Worm (Caenorhabditis elegans): ENCODE measurements around the gene C49C8.1.
A peak's percentile ranks its signal among the peaks of the same experiment; 100 is the strongest.

Gene C49C8.1

DNA sequence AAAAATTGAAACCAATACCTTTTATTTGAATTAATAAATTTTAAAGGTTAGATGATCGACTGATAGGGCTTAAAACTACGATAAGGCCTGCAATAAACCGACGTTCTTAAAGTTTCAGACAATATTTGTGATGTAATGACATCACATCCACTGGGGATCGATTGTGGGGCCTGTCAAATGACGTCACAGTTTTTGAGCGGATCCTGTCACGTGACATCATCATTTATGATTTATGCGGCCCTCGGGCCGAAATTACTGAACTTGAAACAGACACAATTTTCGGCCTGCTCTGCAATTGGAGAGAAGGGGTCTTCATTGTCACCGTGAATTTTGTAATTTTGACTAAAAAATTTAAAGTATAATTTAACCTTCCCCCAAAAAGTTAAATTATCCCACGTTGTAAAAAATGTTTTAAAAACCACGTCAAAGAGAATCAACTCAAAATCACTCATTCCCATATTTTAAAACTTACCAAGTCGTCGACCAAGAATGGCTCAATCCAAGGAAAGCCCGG lies at the start of gene C49C8.1:
Gene C49C8.1, plus strand, starts transcription at position 464 of the 514 bp plus-strand sequence.
- TF ChIP-seq W03F9.2 (tag; optimal IDR thresholded peaks at IDR 0.05) (no peak), dao-5 (tag; optimal IDR thresholded peaks at IDR 0.05) (no peak), him-1 (tag; optimal IDR thresholded peaks at IDR 0.05) (no peak)

DNA sequence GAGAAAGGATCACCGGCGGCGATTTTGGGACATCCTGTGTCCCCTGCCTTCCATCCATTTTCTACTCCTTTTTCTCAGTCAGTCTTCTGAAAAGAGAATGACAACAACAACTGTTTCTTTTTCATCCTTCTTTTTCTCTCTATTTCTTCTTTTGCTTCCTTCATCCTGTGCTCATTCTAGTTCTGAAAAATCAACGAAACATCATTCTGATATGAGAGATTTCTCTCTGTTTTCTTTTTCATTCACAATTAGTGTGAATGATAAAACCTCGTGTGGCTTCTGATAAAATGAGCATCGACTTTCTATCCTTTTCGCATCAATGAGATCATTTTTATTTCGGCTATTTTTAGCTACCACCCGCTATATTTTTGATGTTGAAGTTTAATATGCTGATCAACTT lies 49.2 kb upstream of the C49C8.1 start:
- TF ChIP-seq dao-5 (tag; optimal IDR thresholded peaks at IDR 0.05) = no peak
- no peak for TF ChIP-seq W03F9.2 (tag; optimal IDR thresholded peaks at IDR 0.05)
- TF ChIP-seq him-1 (tag; optimal IDR thresholded peaks at IDR 0.05) = no peak

DNA sequence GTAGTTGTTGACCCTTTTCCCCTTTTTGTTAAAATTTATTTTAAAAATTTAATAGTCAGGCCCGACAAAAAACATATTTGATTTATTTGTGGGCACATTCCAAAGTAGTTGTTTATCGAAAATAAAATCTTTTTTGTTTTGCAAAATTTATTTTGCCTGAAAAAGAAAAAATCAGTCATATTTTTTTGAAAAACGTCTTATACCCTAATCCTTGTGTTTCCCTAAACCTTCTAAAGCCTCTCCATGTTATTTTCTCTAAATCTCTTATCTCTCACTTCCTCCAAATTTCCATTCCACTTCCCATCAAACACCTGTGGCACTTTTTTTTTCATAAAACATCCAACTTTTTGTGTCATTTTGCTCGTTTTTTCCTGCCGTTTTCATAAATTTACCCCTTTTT lies 46.2 kb upstream of the C49C8.1 start:
- TF ChIP-seq dao-5 (tag; optimal IDR thresholded peaks at IDR 0.05) = no peak
- TF ChIP-seq him-1 (tag; optimal IDR thresholded peaks at IDR 0.05) = no peak
- TF ChIP-seq W03F9.2 (tag; optimal IDR thresholded peaks at IDR 0.05) = no peak

DNA sequence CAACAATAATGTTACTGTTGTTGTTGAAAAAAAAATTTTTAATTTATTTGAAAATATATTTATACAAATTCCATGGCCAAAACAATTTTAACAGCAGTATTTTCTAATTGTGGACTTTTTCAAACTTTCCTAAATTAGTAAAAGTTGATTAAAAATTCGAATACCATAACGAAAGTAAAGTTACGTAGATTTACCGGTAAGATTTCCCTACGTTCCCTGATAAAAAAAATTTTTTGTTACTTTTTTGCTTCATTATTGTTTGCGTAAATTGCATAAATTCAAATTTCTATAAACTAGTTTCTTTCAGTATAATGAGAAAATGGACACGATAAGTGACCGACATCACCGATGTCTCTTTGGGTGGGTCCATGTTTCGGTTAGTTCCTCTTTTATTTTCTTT lies 45.4 kb upstream of the C49C8.1 start, which contains the start of gene F42A9.6:
Gene F42A9.6, plus strand, starts transcription at position 301 of the 400 bp plus-strand sequence.
- no peak for TF ChIP-seq W03F9.2 (tag; optimal IDR thresholded peaks at IDR 0.05)
- no peak for TF ChIP-seq dao-5 (tag; optimal IDR thresholded peaks at IDR 0.05)
- TF ChIP-seq him-1 (tag; optimal IDR thresholded peaks at IDR 0.05) = no peak

DNA sequence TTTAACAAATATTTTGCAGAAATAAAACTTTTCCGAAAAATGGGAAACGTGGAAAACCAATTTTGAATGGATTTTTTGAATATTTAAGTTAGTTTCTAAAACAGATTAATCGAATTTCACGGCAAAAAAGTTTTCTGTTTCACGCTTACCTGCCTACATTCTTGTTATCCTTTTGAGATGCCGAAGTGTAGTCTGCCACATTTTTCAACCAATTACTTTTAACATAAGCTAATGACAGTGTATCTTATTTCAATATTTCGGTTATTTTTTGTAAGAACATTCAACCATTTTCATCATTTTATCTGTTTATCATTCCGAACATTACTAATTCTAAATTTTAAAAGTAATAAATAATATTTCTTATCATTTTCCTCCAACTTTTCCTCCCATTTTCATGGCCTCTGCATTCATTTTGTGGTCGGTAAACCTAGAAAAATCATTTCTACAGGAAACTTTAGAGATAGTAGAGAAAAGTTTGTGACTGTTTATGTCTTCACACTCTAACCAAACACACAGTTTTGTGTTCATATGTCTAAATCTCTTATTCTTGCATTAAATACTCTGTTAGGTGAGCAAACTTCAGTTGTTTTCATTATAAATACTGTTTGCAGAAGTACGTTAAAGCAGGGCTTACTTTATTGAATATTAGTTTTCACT lies 42.4 kb upstream of the C49C8.1 start, which contains the start of the genes F42A9.17 and cyp-33E2:
Gene F42A9.17, minus strand, starts transcription at position 51 of the 657 bp plus-strand sequence.
Gene cyp-33E2, plus strand, starts transcription at position 449 of the 657 bp plus-strand sequence.
- TF ChIP-seq him-1 (tag; optimal IDR thresholded peaks at IDR 0.05) (no peak), dao-5 (tag; optimal IDR thresholded peaks at IDR 0.05) (no peak), W03F9.2 (tag; optimal IDR thresholded peaks at IDR 0.05) (peak; percentile 28)

DNA sequence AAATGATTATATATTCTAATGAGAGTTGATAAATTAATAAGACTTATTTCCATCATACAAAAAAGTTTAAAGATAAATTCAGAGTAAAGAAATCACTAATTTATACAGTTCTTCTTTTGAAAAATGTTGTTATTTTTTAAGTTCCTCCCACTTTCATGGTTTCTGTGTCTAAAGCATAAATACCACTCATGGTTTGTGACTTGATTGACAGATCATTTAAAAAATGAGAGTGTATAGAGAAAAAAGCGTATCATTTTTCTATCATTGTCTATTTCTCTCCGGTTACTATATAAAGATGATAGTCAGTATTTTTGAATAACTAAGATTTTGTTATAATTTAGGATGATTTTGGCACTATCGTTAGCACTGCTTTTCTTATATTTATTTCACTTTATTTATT lies 39.7 kb upstream of the C49C8.1 start, which contains the start of gene cyp-33E3:
Gene cyp-33E3, plus strand, starts transcription at position 316 of the 400 bp plus-strand sequence.
- no peak for TF ChIP-seq W03F9.2 (tag; optimal IDR thresholded peaks at IDR 0.05)
- TF ChIP-seq dao-5 (tag; optimal IDR thresholded peaks at IDR 0.05) = no peak
- TF ChIP-seq him-1 (tag; optimal IDR thresholded peaks at IDR 0.05) = no peak

DNA sequence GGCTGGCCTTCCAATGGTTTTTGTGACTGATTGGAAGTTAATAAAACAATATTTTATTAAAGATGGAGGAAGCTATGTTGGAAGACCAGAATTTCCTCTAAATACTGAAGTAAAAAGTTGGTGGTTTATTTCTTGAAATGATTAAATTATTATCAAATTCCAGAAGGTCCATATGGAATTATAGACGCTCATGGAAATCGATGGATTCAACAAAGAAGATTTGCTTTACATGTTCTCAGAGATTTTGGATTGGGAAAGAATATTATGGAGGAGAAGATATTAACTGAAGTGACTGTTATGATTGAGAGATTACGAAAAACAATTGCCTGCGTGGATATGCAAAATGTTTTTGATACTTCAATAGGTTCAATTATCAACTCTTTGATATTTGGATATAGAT lies 39.1 kb upstream of the C49C8.1 start:
- TF ChIP-seq W03F9.2 (tag; optimal IDR thresholded peaks at IDR 0.05) (no peak), dao-5 (tag; optimal IDR thresholded peaks at IDR 0.05) (no peak), him-1 (tag; optimal IDR thresholded peaks at IDR 0.05) (no peak)

DNA sequence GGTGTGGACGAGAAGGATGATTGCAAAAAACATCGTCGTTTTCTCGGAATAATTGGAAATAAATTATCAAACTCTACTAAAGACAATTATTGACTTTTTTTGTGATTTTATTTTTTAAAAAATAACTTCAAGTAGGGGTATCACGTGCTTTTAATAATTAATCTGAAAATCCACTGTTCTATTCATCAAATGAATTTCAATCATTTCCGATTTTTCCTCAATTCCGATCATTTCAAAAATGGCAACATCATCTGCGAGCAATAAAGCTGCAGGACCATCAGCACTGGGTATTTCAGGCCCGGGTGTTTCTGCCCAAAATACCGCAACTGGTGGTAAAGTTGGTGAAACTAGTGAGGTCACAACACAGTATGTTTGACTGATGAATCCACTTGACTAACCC lies 37.3 kb upstream of the C49C8.1 start, which contains the start of the genes F42A9.7 and F42A9.3:
Gene F42A9.7, minus strand, starts transcription at position 101 of the 400 bp plus-strand sequence.
Gene F42A9.3, plus strand, starts transcription at position 214 of the 400 bp plus-strand sequence.
- TF ChIP-seq him-1 (tag; optimal IDR thresholded peaks at IDR 0.05) (no peak), dao-5 (tag; optimal IDR thresholded peaks at IDR 0.05) (no peak), W03F9.2 (tag; optimal IDR thresholded peaks at IDR 0.05) (no peak)

DNA sequence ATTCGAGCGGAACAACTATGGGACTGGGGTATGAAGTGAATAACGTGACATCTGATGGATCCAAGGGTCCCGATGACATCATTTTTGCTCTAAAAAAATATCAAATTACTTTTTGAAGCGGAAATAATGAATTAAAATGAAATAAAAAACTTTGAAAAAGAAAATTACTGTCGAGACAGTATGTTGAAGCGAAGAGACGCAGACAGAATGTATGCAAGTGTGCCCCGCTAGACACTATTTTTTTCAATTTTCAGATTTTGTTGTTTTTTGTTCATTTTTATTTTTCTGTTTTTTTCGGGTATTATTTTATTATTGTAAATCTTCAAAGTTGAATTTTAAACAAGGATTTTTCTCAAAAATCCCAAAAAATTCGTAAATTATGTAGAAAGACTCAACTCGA lies 35.7 kb upstream of the C49C8.1 start, which contains the start of gene F42A9.8:
Gene F42A9.8, minus strand, starts transcription at position 88 of the 400 bp plus-strand sequence.
- TF ChIP-seq W03F9.2 (tag; optimal IDR thresholded peaks at IDR 0.05) (peak; percentile 20), dao-5 (tag; optimal IDR thresholded peaks at IDR 0.05) (no peak)

DNA sequence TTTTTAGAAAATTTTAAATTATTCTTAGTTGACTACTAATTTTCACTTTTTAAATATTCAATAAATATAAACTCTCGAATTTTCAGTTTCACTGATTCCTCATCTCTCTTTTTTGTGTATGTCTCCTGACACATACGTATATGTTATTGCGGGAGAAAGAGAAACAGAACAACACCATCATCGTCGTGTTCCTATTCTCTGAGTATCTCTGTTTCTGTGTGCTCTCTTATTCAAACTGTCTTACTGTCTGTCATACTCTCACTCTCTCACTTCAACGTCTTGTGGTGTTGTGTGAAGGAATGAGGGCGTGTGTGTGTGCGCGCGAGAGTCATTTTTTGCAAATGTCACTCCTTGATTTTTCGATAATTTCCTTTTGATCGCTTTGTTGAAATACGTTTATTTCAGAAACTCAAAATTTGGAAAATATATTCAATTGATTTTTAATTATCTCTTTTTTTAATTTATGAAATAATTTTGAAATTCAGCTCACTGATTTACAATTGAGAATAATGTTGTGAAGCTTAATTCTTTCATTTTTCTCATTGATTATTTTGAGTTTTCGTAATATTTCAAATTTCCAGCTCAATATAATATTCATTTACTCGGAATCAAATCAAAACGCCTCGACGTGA lies 34.2 kb upstream of the C49C8.1 start, which contains the start of gene lin-49:
Gene lin-49, plus strand, starts transcription at position 582 of the 632 bp plus-strand sequence.
- TF ChIP-seq him-1 (tag; optimal IDR thresholded peaks at IDR 0.05) = no peak
- no peak for TF ChIP-seq dao-5 (tag; optimal IDR thresholded peaks at IDR 0.05)
- peak; percentile 61 for TF ChIP-seq W03F9.2 (tag; optimal IDR thresholded peaks at IDR 0.05)

DNA sequence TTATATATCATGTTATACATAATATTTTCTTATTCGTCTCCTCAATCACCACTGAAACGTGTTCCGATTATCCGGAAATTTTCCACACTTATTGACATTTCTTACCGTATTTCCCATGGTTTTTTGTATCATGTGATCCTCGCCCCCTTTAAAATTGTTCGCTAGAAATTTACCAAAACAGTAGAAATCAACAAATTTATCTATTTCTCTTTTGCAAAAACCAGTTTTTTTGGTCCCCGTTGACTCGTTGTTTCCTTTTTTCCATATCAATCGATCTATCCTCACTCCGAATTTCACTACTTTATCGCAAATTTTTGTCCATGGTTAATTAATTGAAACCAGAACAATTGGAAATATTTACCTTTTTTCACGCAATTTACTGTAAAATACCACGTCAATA lies 28.6 kb upstream of the C49C8.1 start:
- TF ChIP-seq W03F9.2 (tag; optimal IDR thresholded peaks at IDR 0.05) (no peak), him-1 (tag; optimal IDR thresholded peaks at IDR 0.05) (no peak), dao-5 (tag; optimal IDR thresholded peaks at IDR 0.05) (no peak)

DNA sequence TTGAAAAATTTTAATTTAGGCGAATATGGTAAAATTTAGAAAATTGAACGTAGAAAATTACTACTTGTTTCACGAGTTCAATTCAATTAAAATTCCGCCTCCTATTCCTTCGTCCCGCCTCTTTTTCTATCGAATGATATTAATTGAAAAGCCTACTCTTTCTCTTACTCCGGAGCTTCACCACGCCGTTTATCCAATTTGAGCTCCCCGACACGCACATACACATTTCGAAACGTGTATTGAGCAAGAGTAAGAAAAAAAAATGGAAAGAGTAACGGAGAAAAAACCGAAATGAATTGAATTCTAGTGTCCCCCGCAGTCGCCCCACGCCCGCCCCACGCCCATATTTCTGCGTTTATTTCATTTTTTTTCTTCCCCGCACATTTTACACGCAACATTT lies 28.1 kb upstream of the C49C8.1 start:
- TF ChIP-seq dao-5 (tag; optimal IDR thresholded peaks at IDR 0.05) (no peak), him-1 (tag; optimal IDR thresholded peaks at IDR 0.05) (no peak), W03F9.2 (tag; optimal IDR thresholded peaks at IDR 0.05) (no peak)

DNA sequence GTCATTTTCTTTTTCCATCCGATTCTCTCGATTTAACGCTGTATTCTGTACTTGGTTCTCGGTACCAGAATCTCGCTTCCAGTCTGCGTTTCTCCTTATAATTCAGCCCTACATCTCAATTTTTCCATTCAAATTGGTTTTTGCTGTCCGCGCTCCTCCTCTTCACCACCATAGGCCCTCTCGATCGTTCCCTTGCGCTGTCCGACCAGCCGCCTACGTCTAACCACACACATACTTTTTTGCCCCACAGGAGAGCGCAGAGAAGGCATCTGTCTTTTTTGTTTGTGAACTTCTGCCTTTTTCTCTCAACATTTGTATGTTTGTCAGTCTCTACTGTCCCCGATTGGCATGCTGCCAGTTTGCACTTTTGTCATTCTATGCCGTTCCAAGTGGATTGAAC lies 27.1 kb upstream of the C49C8.1 start, which contains the start of gene F42A9.11:
Gene F42A9.11, plus strand, starts transcription at position 310 of the 400 bp plus-strand sequence.
- TF ChIP-seq dao-5 (tag; optimal IDR thresholded peaks at IDR 0.05) = no peak
- no peak for TF ChIP-seq W03F9.2 (tag; optimal IDR thresholded peaks at IDR 0.05)
- no peak for TF ChIP-seq him-1 (tag; optimal IDR thresholded peaks at IDR 0.05)

DNA sequence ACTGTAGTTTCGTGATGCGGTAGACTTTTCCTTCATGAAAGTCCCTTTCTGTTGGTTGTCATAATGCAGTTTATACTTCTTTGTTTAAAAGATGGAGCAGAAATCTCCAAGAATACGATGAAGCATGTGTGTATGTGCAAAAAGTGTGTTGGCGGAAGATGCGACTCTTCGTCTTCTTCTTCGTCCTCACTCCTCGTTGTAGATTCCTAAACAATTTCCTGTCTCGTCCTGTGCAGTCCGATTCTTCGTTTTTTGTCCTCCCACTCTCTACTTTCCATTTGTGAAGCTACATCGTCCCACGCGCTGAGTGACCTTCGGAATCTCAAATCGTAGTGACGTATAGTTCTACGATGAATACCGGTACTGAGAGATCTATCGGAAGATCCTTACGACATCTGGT lies 26.1 kb upstream of the C49C8.1 start:
- TF ChIP-seq W03F9.2 (tag; optimal IDR thresholded peaks at IDR 0.05) = no peak
- no peak for TF ChIP-seq him-1 (tag; optimal IDR thresholded peaks at IDR 0.05)
- TF ChIP-seq dao-5 (tag; optimal IDR thresholded peaks at IDR 0.05) = no peak
